Fruit fly (Drosophila melanogaster): Measurements from ENCODE around the gene CG8927.

Gene CG8927

DNA sequence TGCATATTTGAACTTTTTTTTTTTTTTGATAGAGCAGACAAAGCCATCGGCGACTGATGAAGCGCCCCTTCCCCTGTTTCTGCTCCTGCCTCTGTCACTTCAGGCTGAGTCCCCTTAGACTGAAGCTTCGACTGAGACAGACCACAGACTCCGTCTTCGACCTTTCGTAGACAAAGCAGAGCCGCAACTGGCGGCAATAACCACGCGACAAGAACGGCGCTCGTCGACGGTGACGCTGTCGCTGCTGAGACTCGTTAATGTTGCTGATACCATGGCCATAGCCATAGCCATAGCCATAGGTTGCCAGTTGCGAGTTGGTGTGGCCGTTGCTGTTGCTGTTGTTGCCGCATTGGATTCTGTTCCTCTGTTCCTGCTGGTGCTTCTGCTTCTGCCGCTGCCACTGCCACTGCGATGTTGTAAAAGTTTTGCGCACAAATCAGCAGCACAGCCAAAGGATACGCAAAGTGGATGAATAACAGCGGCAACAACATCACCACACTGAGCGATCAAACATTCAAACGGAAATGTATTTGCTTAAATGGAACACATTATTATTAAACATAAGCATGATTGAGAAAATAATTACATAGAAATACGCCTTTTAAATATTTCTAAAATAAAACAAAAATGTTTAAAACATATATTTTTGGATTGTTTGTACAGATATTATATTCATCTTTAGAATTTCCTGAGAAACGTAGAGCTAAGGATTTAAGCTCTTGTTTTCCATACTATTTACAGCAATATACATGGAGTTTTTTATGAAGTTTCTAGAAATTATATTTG, 42.6 kb downstream of the CG8927 start (continued):
- TF ChIP-seq Gsc (GFP tag; IDR thresholded peaks at IDR 0.05) (no peak), tio (GFP tag; optimal IDR thresholded peaks at IDR 0.05) (peak; percentile 40), CG12155 (GFP tag; optimal IDR thresholded peaks at IDR 0.05) (peak; percentile 34), nau (GFP tag; optimal IDR thresholded peaks at IDR 0.05) (no peak), E2f2 (GFP tag; IDR thresholded peaks at IDR 0.05) (no peak), CG7786 (GFP tag; optimal IDR thresholded peaks at IDR 0.05) (peak; percentile 18), zfh2 (GFP tag; optimal IDR thresholded peaks at IDR 0.05) (no peak), CG8944 (GFP tag; optimal IDR thresholded peaks at IDR 0.05) (no peak), slbo (GFP tag; IDR thresholded peaks at IDR 0.05) (peak; percentile 48; the same call in 1 of the 2 replicates), CG14860 (GFP tag; IDR thresholded peaks at IDR 0.05; ENCODE audit: partially characterized antibody) (no peak), dan (GFP tag; IDR thresholded peaks at IDR 0.05) (no peak), CG9215 (GFP tag; IDR thresholded peaks at IDR 0.05) (no peak), HHEX (GFP tag; optimal IDR thresholded peaks at IDR 0.05) (no peak), so (GFP tag; IDR thresholded peaks at IDR 0.05) (no peak), Trl (optimal IDR thresholded peaks at IDR 0.05) (no peak), Trl (GFP tag; optimal IDR thresholded peaks at IDR 0.05) (peak; percentile 22), CG4424 (GFP tag; optimal IDR thresholded peaks at IDR 0.05) (peak; percentile 39), CG15696 (tag; optimal IDR thresholded peaks at IDR 0.05) (no peak), Scr (GFP tag; IDR thresholded peaks at IDR 0.05; ENCODE audit: partially characterized antibody) (no peak), Dp (GFP tag; optimal IDR thresholded peaks at IDR 0.05) (no peak), Antp (GFP tag; optimal IDR thresholded peaks at IDR 0.05) (peak; percentile 8), pho (GFP tag; optimal IDR thresholded peaks at IDR 0.05) (no peak), Fer2 (tag; optimal IDR thresholded peaks at IDR 0.05) (no peak), CG3281 (GFP tag; optimal IDR thresholded peaks at IDR 0.05) (peak; percentile 66), sim (GFP tag; IDR thresholded peaks at IDR 0.05) (no peak), CG15479 (GFP tag; optimal IDR thresholded peaks at IDR 0.05) (no peak), wek (GFP tag; optimal IDR thresholded peaks at IDR 0.05) (no peak), Dbx (GFP tag; IDR thresholded peaks at IDR 0.05) (peak; percentile 39; the same call in 1 of the 3 replicates), dmrt99B (tag; optimal IDR thresholded peaks at IDR 0.05) (peak; percentile 72), HLHmδ (GFP tag; optimal IDR thresholded peaks at IDR 0.05) (no peak), nerfin-2 (GFP tag; IDR thresholded peaks at IDR 0.05; ENCODE audit: partially characterized antibody) (0 out of 2 replicates have a peak, but pooled peaks have one; percentile 14), wdn (GFP tag; IDR thresholded peaks at IDR 0.05) (no peak), CG10959 (GFP tag; IDR thresholded peaks at IDR 0.05) (peak; percentile 44; the same call in 1 of the 2 replicates), CG30403 (GFP tag; optimal IDR thresholded peaks at IDR 0.05) (peak; percentile 33), exex (tag; optimal IDR thresholded peaks at IDR 0.05) (no peak), BtbVII (GFP tag; optimal IDR thresholded peaks at IDR 0.05) (peak; percentile 43), Jarid2 (GFP tag; optimal IDR thresholded peaks at IDR 0.05) (peak; percentile 77), CG2875 (GFP tag; optimal IDR thresholded peaks at IDR 0.05) (no peak), CG30020 (tag; optimal IDR thresholded peaks at IDR 0.05) (no peak), CG1603 (tag; optimal IDR thresholded peaks at IDR 0.05) (no peak), CTCF (GFP tag; optimal IDR thresholded peaks at IDR 0.05) (no peak), zen2 (GFP tag; IDR thresholded peaks at IDR 0.05; ENCODE audit: partially characterized antibody) (no peak), CG17359 (tag; optimal IDR thresholded peaks at IDR 0.05) (peak; percentile 29), salm (tag; optimal IDR thresholded peaks at IDR 0.05) (no peak), GATAe (GFP tag; conservative IDR thresholded peaks at IDR 0.05) (no peak), mirr (GFP tag; optimal IDR thresholded peaks at IDR 0.05) (peak; percentile 55), CG12769 (tag; optimal IDR thresholded peaks at IDR 0.05) (peak; percentile 30), CG42726 (GFP tag; IDR thresholded peaks at IDR 0.05; ENCODE audit: partially characterized antibody) (no peak), CG1602 (GFP tag; optimal IDR thresholded peaks at IDR 0.05) (peak; percentile 13), Xbp1 (GFP tag; optimal IDR thresholded peaks at IDR 0.05) (peak; percentile 9)
